Fruit fly (Drosophila melanogaster): ENCODE measurements around the gene Hr83.
A peak's percentile ranks its signal among the peaks of the same experiment; 100 is the strongest.

dm6 chr3R:6399289-6399688 lies 50.2 kb downstream of the Hr83 start:
- TF ChIP-seq pdm3 (GFP tag; optimal IDR thresholded peaks at IDR 0.05) (no peak), Sox102F (GFP tag; optimal IDR thresholded peaks at IDR 0.05) (peak; percentile 9), CG8632 (GFP tag; optimal IDR thresholded peaks at IDR 0.05) (no peak), CG11902 (GFP tag; optimal IDR thresholded peaks at IDR 0.05) (no peak), Sox15 (GFP tag; optimal IDR thresholded peaks at IDR 0.05) (no peak), Met (GFP tag; optimal IDR thresholded peaks at IDR 0.05) (no peak), CG11762 (GFP tag; optimal IDR thresholded peaks at IDR 0.05; ENCODE audit: insufficient read depth) (no peak), Lpt (GFP tag; optimal IDR thresholded peaks at IDR 0.05) (no peak), esn (GFP tag; optimal IDR thresholded peaks at IDR 0.05) (no peak), Ets96B (tag; optimal IDR thresholded peaks at IDR 0.05) (no peak), net (GFP tag; optimal IDR thresholded peaks at IDR 0.05) (no peak), Eip75B (GFP tag; optimal IDR thresholded peaks at IDR 0.05) (no peak), CG16779 (tag; optimal IDR thresholded peaks at IDR 0.05) (no peak)

Measured in whole organism, prepupa.